Worm (Caenorhabditis elegans) whole organism, young adult: ENCODE results near the gene fbxa-39.

Experiments used
- B0035.1 ChIP-seq: sonication (generic microtip); optimal IDR thresholded peaks from 2 replicates; lab custom pipeline; 2016; ENCODE audit warnings: missing genetic modification characterization, mild to moderate bottlenecking, missing compliant biosample characterization, missing genotype, missing genetic modification reagents
- F39B2.1 ChIP-seq: fragments of 200-800 bp; sonication (Bioruptor generic); IDR thresholded peaks from 2 replicates; pipeline ENCODE4 v1.3.6; 2022; ENCODE audit warnings: missing genetic modification reagents, missing genetic modification characterization, missing compliant biosample characterization
- F57A8.1 ChIP-seq: fragments of 200-800 bp; sonication (Bioruptor generic); optimal IDR thresholded peaks from 2 replicates; lab custom pipeline; 2018; ENCODE audit warnings: mild to moderate bottlenecking, missing genetic modification characterization, moderate library complexity, missing compliant biosample characterization
- Y53F4B.3 ChIP-seq: fragments of 200-800 bp; sonication (Bioruptor generic); IDR thresholded peaks from 2 replicates; pipeline ENCODE4 v1.3.6; 2022; ENCODE audit warnings: missing genetic modification reagents, missing genetic modification characterization, missing compliant biosample characterization
- Y95B8A.8 ChIP-seq: fragments of 200-800 bp; sonication (Bioruptor generic); IDR thresholded peaks from 2 replicates; pipeline ENCODE4 v1.3.6; 2022; ENCODE audit warnings: missing genetic modification reagents, missing genetic modification characterization, missing compliant biosample characterization
- ZK185.1 ChIP-seq: sonication (generic microtip); optimal IDR thresholded peaks from 2 replicates; lab custom pipeline; 2016; ENCODE audit warnings: mild to moderate bottlenecking, missing genetic modification characterization, missing compliant biosample characterization; ENCODE audit not compliant: poor library complexity, severe bottlenecking
- attf-5 ChIP-seq: fragments of 200-800 bp; sonication (Bioruptor generic); optimal IDR thresholded peaks from 2 replicates; lab custom pipeline; 2018; ENCODE audit warnings: mild to moderate bottlenecking, missing genetic modification characterization, missing compliant biosample characterization
- cebp-1 ChIP-seq, 2 experiments: fragments of 200-800 bp in 1 of 2; sonication (Bioruptor generic) in 1 of 2; sonication (generic microtip) in 1 of 2; IDR thresholded peaks in 1 of 2; optimal IDR thresholded peaks in 1 of 2; 2 replicates each; pipeline versions ENCODE4 v1.3.6 to Lab custom; 2017 to 2022; ENCODE audit warnings: missing compliant biosample characterization in 2 of 2, missing genetic modification characterization in 2 of 2, mild to moderate bottlenecking in 1 of 2, missing genetic modification reagents in 1 of 2, moderate library complexity in 1 of 2
- die-1 ChIP-seq: sonication (generic microtip); optimal IDR thresholded peaks from 2 replicates; lab custom pipeline; 2016; ENCODE audit warnings: missing genotype, mild to moderate bottlenecking, missing genetic modification characterization, missing compliant biosample characterization
- dpl-1 ChIP-seq: fragments of 150-350 bp; optimal IDR thresholded peaks from 2 replicates; lab custom pipeline; 2014; ENCODE audit warnings: missing biosample characterization, missing genetic modification reagents, missing genetic modification characterization
- egl-44 ChIP-seq: fragments of 200-800 bp; sonication (Bioruptor generic); IDR thresholded peaks from 2 replicates; pipeline ENCODE4 v1.3.6; 2022; ENCODE audit warnings: missing genetic modification reagents, missing genetic modification characterization, missing compliant biosample characterization
- egrh-3 ChIP-seq: fragments of 200-800 bp; sonication (Bioruptor generic); IDR thresholded peaks from 2 replicates; pipeline ENCODE4 v1.3.6; 2022; ENCODE audit warnings: missing genetic modification reagents, missing genetic modification characterization, missing compliant biosample characterization
- let-607 ChIP-seq, 2 experiments: fragments of 200-800 bp in 1 of 2; sonication (Bioruptor generic) in 1 of 2; sonication (generic microtip) in 1 of 2; optimal IDR thresholded peaks; 2 replicates each; lab custom pipeline; 2016 to 2018; ENCODE audit warnings: mild to moderate bottlenecking in 2 of 2, missing compliant biosample characterization in 2 of 2, missing genetic modification characterization in 2 of 2, moderate library complexity in 2 of 2, missing genotype in 1 of 2
- lin-35 ChIP-seq, 3 experiments: fragments of 150-350 bp in 2 of 3; sonication (generic microtip) in 1 of 3; optimal IDR thresholded peaks; 2 replicates each; lab custom pipeline; 2014 to 2018; ENCODE audit warnings: missing biosample characterization in 3 of 3, missing genetic modification characterization in 3 of 3, missing genetic modification reagents in 3 of 3
- mxl-1 ChIP-seq: sonication (generic microtip); optimal IDR thresholded peaks from 2 replicates; lab custom pipeline; 2016; ENCODE audit warnings: missing genetic modification characterization, missing compliant biosample characterization
- pbrm-1 ChIP-seq: fragments of 200-800 bp; sonication (Bioruptor generic); IDR thresholded peaks from 2 replicates; pipeline ENCODE4 v1.3.6; 2022; ENCODE audit warnings: missing genetic modification reagents, missing genetic modification characterization, missing compliant biosample characterization
- rec-8 ChIP-seq, 2 experiments: sonication (generic microtip); optimal IDR thresholded peaks; 2 replicates each; lab custom pipeline; 2016; ENCODE audit warnings: mild to moderate bottlenecking in 2 of 2, missing genetic modification characterization in 2 of 2, missing genetic modification reagents in 2 of 2, missing genotype in 2 of 2, missing biosample characterization in 1 of 2, missing compliant biosample characterization in 1 of 2, moderate library complexity in 1 of 2
- sdz-38 ChIP-seq: sonication (generic microtip); optimal IDR thresholded peaks from 2 replicates; lab custom pipeline; 2016; ENCODE audit warnings: missing genotype, missing genetic modification characterization, missing compliant biosample characterization
- snpc-4 ChIP-seq, 5 experiments: fragments of 150-350 bp in 1 of 5; sonication (generic microtip) in 4 of 5; optimal IDR thresholded peaks; 2 replicates each; lab custom pipeline; 2014 to 2018; ENCODE audit warnings: missing genetic modification characterization in 5 of 5, missing biosample characterization in 3 of 5, antibody characterized with exemption in 2 of 5, mild to moderate bottlenecking in 2 of 5, missing compliant biosample characterization in 2 of 5, missing genotype in 2 of 5, moderate library complexity in 2 of 5, missing genetic modification reagents in 1 of 5
- unc-130 ChIP-seq: sonication (generic microtip); optimal IDR thresholded peaks from 2 replicates; lab custom pipeline; 2016; ENCODE audit warnings: missing genetic modification reagents, missing genetic modification characterization, missing compliant biosample characterization
- zfh-2 ChIP-seq: fragments of 200-800 bp; sonication (Bioruptor generic); conservative IDR thresholded peaks from 2 replicates; pipeline ENCODE4 v1.3.6; 2022; ENCODE audit warnings: missing genetic modification reagents, missing genetic modification characterization, missing compliant biosample characterization
- ztf-3 ChIP-seq: fragments of 200-800 bp; sonication (Bioruptor generic); optimal IDR thresholded peaks from 2 replicates; lab custom pipeline; 2018; ENCODE audit warnings: mild to moderate bottlenecking, missing genetic modification characterization, missing compliant biosample characterization
- ztf-6 ChIP-seq: fragments of 200-800 bp; sonication (Bioruptor generic); IDR thresholded peaks from 2 replicates; pipeline ENCODE4 v1.3.6; 2022; ENCODE audit warnings: missing genetic modification reagents, missing genetic modification characterization, missing compliant biosample characterization

The fbxa-39 gene

ce11 chrIII:2314678-2315077 is 41.8 kb downstream of the fbxa-39 start:
- TF ChIP-seq egrh-3 (GFP tag; lab: Robert Waterston, UW): peak; percentile 63
- no peak for TF ChIP-seq die-1
- no peak for TF ChIP-seq snpc-4 (GFP tag; optimal IDR thresholded peaks at IDR 0.05; lab: Kevin White, UChicago)
- no peak for TF ChIP-seq snpc-4 (tag; optimal IDR thresholded peaks at IDR 0.05; lab: Kevin White, UChicago)
- peak; percentile 78 for TF ChIP-seq zfh-2 (GFP tag; lab: Robert Waterston, UW)

- no peak for TF ChIP-seq ztf-6
- TF ChIP-seq unc-130 (GFP tag; lab: Kevin White, UChicago): no peak
- TF ChIP-seq egl-44 (GFP tag; lab: Robert Waterston, UW): no peak
- TF ChIP-seq lin-35 (GFP tag; optimal IDR thresholded peaks at IDR 0.05; lab: Kevin White, UChicago): no peak
- TF ChIP-seq egrh-3 (GFP tag; lab: Robert Waterston, UW): peak; percentile 68; the same call in 1 of the 2 replicates
- no peak; the same call in 1 of the 2 replicates for TF ChIP-seq zfh-2 (GFP tag; lab: Robert Waterston, UW)
- TF ChIP-seq Y95B8A.8: no peak
These were observed 43.6 kb downstream of the fbxa-39 start for ce11 chrIII:2316439-2316838.

ce11 chrIII:2324703-2325102 is 51.9 kb downstream of the fbxa-39 start:
- TF ChIP-seq B0035.1: no peak
- no peak for TF ChIP-seq ztf-3 (GFP tag; lab: Kevin White, UChicago)
- no peak for TF ChIP-seq mxl-1 (tag; lab: Kevin White, UChicago)
- no peak for TF ChIP-seq attf-5
- no peak for TF ChIP-seq pbrm-1
- no peak for TF ChIP-seq egrh-3 (GFP tag; lab: Robert Waterston, UW)
- TF ChIP-seq F39B2.1 (GFP tag; lab: Robert Waterston, UW): no peak
- TF ChIP-seq rec-8 (tag; optimal IDR thresholded peaks at IDR 0.05; lab: Kevin White, UChicago): no peak
- no peak for TF ChIP-seq let-607 (tag; optimal IDR thresholded peaks at IDR 0.05; lab: Kevin White, UChicago)
- no peak for TF ChIP-seq sdz-38 (tag; lab: Kevin White, UChicago)
- no peak for TF ChIP-seq cebp-1 (GFP tag; IDR thresholded peaks at IDR 0.05; lab: Robert Waterston, UW)
- no peak for TF ChIP-seq cebp-1 (tag; optimal IDR thresholded peaks at IDR 0.05; lab: Kevin White, UChicago)
- TF ChIP-seq Y53F4B.3: no peak
- TF ChIP-seq F57A8.1 (GFP tag; lab: Kevin White, UChicago): no peak
- TF ChIP-seq ZK185.1 (tag; lab: Kevin White, UChicago): no peak
- TF ChIP-seq dpl-1 (GFP tag; lab: Kevin White, UChicago): no peak
